Worm (Caenorhabditis elegans): Measurements from ENCODE around the gene ints-2.
A peak's percentile ranks its signal among the peaks of the same experiment; 100 is the strongest.

ints-2 gene

ce11 chrV:14237447-14237846, 52.0 kb downstream of the ints-2 start:
- TF ChIP-seq sea-1 (GFP tag; conservative IDR thresholded peaks at IDR 0.05) (0 out of 2 replicates have a peak, but pooled peaks have one; percentile 25), scrt-1 (GFP tag; IDR thresholded peaks at IDR 0.05) (0 out of 2 replicates have a peak, but pooled peaks have one; percentile 21), pes-1 (GFP tag; IDR thresholded peaks at IDR 0.05) (peak; percentile 65), tbx-37 (GFP tag; conservative IDR thresholded peaks at IDR 0.05) (peak; percentile 32; the same call in 1 of the 2 replicates), flt-1 (GFP tag; IDR thresholded peaks at IDR 0.05) (0 out of 2 replicates have a peak, but pooled peaks have one; percentile 42)

ce11 chrV:14240694-14241201, 55.3 kb downstream of the ints-2 start, which contains the start of gene K02E11.10:
Gene K02E11.10, minus strand, starts transcription at chrV:14241151.
- no peak for TF ChIP-seq tbx-37 (GFP tag; conservative IDR thresholded peaks at IDR 0.05)
- TF ChIP-seq aly-1 (tag; optimal IDR thresholded peaks at IDR 0.05): no peak
- TF ChIP-seq ceh-36 (tag; optimal IDR thresholded peaks at IDR 0.05): no peak
- TF ChIP-seq sea-1 (GFP tag; conservative IDR thresholded peaks at IDR 0.05): no peak
- no peak for TF ChIP-seq pes-1 (GFP tag; IDR thresholded peaks at IDR 0.05)
- no peak for TF ChIP-seq B0310.2 (tag; optimal IDR thresholded peaks at IDR 0.05)
- TF ChIP-seq hnd-1 (tag; optimal IDR thresholded peaks at IDR 0.05): no peak
- no peak for TF ChIP-seq F13C5.2 (tag; optimal IDR thresholded peaks at IDR 0.05)
- TF ChIP-seq flt-1 (GFP tag; IDR thresholded peaks at IDR 0.05): no peak
- TF ChIP-seq ets-7 (tag; optimal IDR thresholded peaks at IDR 0.05): no peak
- no peak for TF ChIP-seq scrt-1 (GFP tag; IDR thresholded peaks at IDR 0.05)
- TF ChIP-seq hmbx-1 (tag; optimal IDR thresholded peaks at IDR 0.05): no peak
- TF ChIP-seq ama-1 (optimal IDR thresholded peaks at IDR 0.05): no peak
- TF ChIP-seq tra-4 (tag; optimal IDR thresholded peaks at IDR 0.05): no peak
- TF ChIP-seq hmg-4 (GFP tag; optimal IDR thresholded peaks at IDR 0.05): no peak
- TF ChIP-seq tbx-11 (GFP tag; IDR thresholded peaks at IDR 0.05): no peak

Data from whole organism, early embryonic.